Worm (Caenorhabditis elegans) whole organism, mixed stage, embryonic: ENCODE data around the gene Y46E12BL.2.

Experiments used
- ces-1 ChIP-seq: fragments of 150-350 bp; optimal IDR thresholded peaks from 2 replicates; lab custom pipeline; 2014; ENCODE audit warnings: missing biosample characterization, missing genetic modification reagents, missing genetic modification characterization
- nhr-2 ChIP-seq: fragments of 150-350 bp; optimal IDR thresholded peaks from 2 replicates; lab custom pipeline; 2014; ENCODE audit warnings: missing biosample characterization, missing genetic modification characterization
- nhr-28 ChIP-seq: fragments of 150-350 bp; optimal IDR thresholded peaks from 2 replicates; lab custom pipeline; 2014; ENCODE audit warnings: missing biosample characterization, missing genetic modification characterization
- unc-120 ChIP-seq: sonication (generic microtip); optimal IDR thresholded peaks from 2 replicates; lab custom pipeline; 2017; ENCODE audit warnings: missing genetic modification characterization, missing compliant biosample characterization; ENCODE audit not compliant: poor library complexity, severe bottlenecking
- unc-62 ChIP-seq: fragments of 150-350 bp; optimal IDR thresholded peaks from 2 replicates; lab custom pipeline; 2014; ENCODE audit warnings: missing biosample characterization, missing genetic modification reagents, missing genetic modification characterization

DNA sequence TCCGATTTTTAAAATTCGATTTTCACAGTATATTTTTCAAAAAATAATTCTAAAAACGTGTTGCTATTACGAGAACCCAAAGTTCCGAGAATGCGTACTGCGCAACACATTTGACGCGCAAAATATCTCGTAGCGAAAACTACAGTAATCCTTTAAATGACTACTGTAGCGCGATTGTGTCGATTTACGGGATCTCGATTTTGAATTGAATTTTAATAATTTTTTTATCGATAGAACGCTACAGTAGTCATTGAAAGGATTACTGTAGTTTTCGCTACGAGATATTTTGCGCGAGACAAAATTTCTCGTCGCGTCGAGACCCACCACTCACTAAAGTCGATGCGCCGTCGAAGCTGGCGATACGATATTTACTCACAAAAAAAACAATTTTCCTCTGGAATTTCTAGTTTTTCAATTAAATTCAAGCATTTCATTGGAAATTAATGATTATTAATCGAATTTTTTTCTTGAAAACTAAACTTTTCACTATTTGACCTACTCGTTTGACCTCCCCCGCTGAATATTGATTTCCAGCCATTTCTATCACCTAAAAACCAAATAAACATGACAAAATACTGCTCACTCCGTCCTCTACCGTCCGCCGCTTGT, 2.9 kb upstream of the Y46E12BL.2 start, which contains the start of gene spsb-2:
- TF ChIP-seq unc-120 (tag; lab: Kevin White, UChicago) (no peak), ces-1 (GFP tag; lab: Kevin White, UChicago) (no peak), nhr-2 (no peak), nhr-28 (tag; lab: Kevin White, UChicago) (no peak), unc-62 (GFP tag; lab: Kevin White, UChicago) (no peak)
